Worm (Caenorhabditis elegans): ENCODE data around the gene alh-1.

- no peak for TF ChIP-seq pqm-1 (tag; optimal IDR thresholded peaks at IDR 0.05)
- peak; percentile 54; the same call in 1 of the 2 replicates for TF ChIP-seq dmd-6 (GFP tag; IDR thresholded peaks at IDR 0.05)
- 0 out of 2 replicates have a peak, but pooled peaks have one; percentile 12 for TF ChIP-seq ctbp-1 (GFP tag; IDR thresholded peaks at IDR 0.05)
- TF ChIP-seq duxl-1 (tag; optimal IDR thresholded peaks at IDR 0.05; ENCODE audit: poor library complexity), result peak; percentile 35
- TF ChIP-seq dmd-8 (GFP tag; IDR thresholded peaks at IDR 0.05), result no peak
- no peak for TF ChIP-seq gei-8 (GFP tag; optimal IDR thresholded peaks at IDR 0.05)
These were observed 8.8 kb upstream of the alh-1 start, which contains the start of the genes C45G9.11 and C45G9.2 for ce11 chrIII:5068675-5069233.
